Worm (Caenorhabditis elegans) whole organism, L4 larva: ENCODE data around the gene F12A10.8.

ENCODE experiments used
- aha-1 ChIP-seq: fragments of 150-350 bp; peaks from one replicate; lab custom pipeline; 2014; ENCODE audit warnings: missing biosample characterization, missing genetic modification characterization
- daf-16 ChIP-seq, 3 experiments: sonication (generic microtip); optimal IDR thresholded peaks; 2 replicates each; lab custom pipeline; 2016 to 2017; ENCODE audit warnings: missing genetic modification characterization in 3 of 3, missing genetic modification reagents in 3 of 3, mild to moderate bottlenecking in 2 of 3, missing compliant biosample characterization in 2 of 3, missing biosample characterization in 1 of 3, moderate library complexity in 1 of 3
- nhr-25 ChIP-seq: sonication (generic microtip); optimal IDR thresholded peaks from 2 replicates; lab custom pipeline; 2017; ENCODE audit warnings: missing genetic modification characterization, mild to moderate bottlenecking, missing compliant biosample characterization, antibody characterized with exemption, moderate library complexity, borderline replicate concordance; ENCODE audit not compliant: insufficient read depth

ce11 chrII:5453547-5453946, 47.3 kb downstream of the F12A10.8 start, which contains the start of gene dhs-5:
- TF ChIP-seq aha-1 (tag; lab: Kevin White, UChicago) (no peak), nhr-25 (no peak), daf-16 (GFP tag; optimal IDR thresholded peaks at IDR 0.05; lab: Kevin White, UChicago) (no peak), daf-16 (tag; optimal IDR thresholded peaks at IDR 0.05; lab: Kevin White, UChicago) (no peak)
